Fruit fly (Drosophila melanogaster) whole organism, wandering third instar larva: ENCODE data around the gene Hrd3.
A peak's percentile ranks its signal among the peaks of the same experiment; 100 is the strongest.

Experiments
- Abd-B ChIP-seq: fragments of >200 bp; optimal IDR thresholded peaks from 2 replicates; lab custom pipeline; 2017; ENCODE audit warnings: missing biosample characterization, missing genetic modification characterization
- CG32264 ChIP-seq: fragments of 200-800 bp; sonication (Bioruptor generic); optimal IDR thresholded peaks from 2 replicates; lab custom pipeline; 2016; ENCODE audit warnings: missing biosample characterization, missing genetic modification characterization
- CG9705 ChIP-seq: fragments of 200-800 bp; sonication (Bioruptor generic); optimal IDR thresholded peaks from 2 replicates; lab custom pipeline; 2018; ENCODE audit warnings: missing biosample characterization, mild to moderate bottlenecking, missing genetic modification characterization
- CrebA ChIP-seq: fragments of 200-800 bp; sonication (Bioruptor generic); optimal IDR thresholded peaks from 2 replicates; lab custom pipeline; 2016; ENCODE audit warnings: missing biosample characterization, mild to moderate bottlenecking, missing genetic modification characterization, borderline replicate concordance
- Dfd ChIP-seq: fragments of >200 bp; optimal IDR thresholded peaks from 2 replicates; lab custom pipeline; 2017; ENCODE audit warnings: missing biosample characterization, missing genetic modification characterization
- Dif ChIP-seq: fragments of 200-275, 200-300 bp; sonication (Bioruptor generic); optimal IDR thresholded peaks from 2 replicates; lab custom pipeline; 2018; ENCODE audit warnings: missing biosample characterization, missing genetic modification characterization; ENCODE audit not compliant: partially characterized antibody
- GATAd ChIP-seq: sonication (Bioruptor generic); optimal IDR thresholded peaks from 2 replicates; lab custom pipeline; 2016; ENCODE audit warnings: missing biosample characterization, missing genetic modification characterization
- HLH106 ChIP-seq: fragments of 200-800 bp; optimal IDR thresholded peaks from 3 replicates; lab custom pipeline; 2019; ENCODE audit warnings: missing biosample characterization, mild to moderate bottlenecking, missing genetic modification characterization, moderate library complexity
- Hnf4 ChIP-seq: fragments of 200-800 bp; sonication (Bioruptor generic); optimal IDR thresholded peaks from 2 replicates; lab custom pipeline; 2016; ENCODE audit warnings: missing biosample characterization, mild to moderate bottlenecking, missing genetic modification characterization
- Hr78 ChIP-seq: fragments of >200 bp; optimal IDR thresholded peaks from 2 replicates; lab custom pipeline; 2017; ENCODE audit warnings: missing biosample characterization, missing genetic modification characterization
- Hr83 ChIP-seq: fragments of 200-300 bp; sonication (Bioruptor generic); optimal IDR thresholded peaks from 2 replicates; lab custom pipeline; 2016; ENCODE audit warnings: missing biosample characterization, mild to moderate bottlenecking, missing genetic modification characterization, moderate library complexity; ENCODE audit not compliant: poor library complexity, severe bottlenecking
- Jra ChIP-seq: sonication (Bioruptor generic); optimal IDR thresholded peaks from 2 replicates; lab custom pipeline; 2016; ENCODE audit warnings: missing biosample characterization, missing genetic modification characterization
- Mio ChIP-seq: sonication (Bioruptor generic); optimal IDR thresholded peaks from 2 replicates; lab custom pipeline; 2016; ENCODE audit warnings: missing biosample characterization, missing genetic modification characterization
- Myc ChIP-seq: fragments of >200 bp; optimal IDR thresholded peaks from 2 replicates; lab custom pipeline; 2017
- N ChIP-seq: fragments of >200 bp; optimal IDR thresholded peaks from 2 replicates; lab custom pipeline; 2018; ENCODE audit warnings: missing biosample characterization, missing external identifiers, missing genetic modification characterization
- OdsH ChIP-seq: fragments of 200-800 bp; sonication (Bioruptor generic); optimal IDR thresholded peaks from 2 replicates; lab custom pipeline; 2016; ENCODE audit warnings: missing biosample characterization, mild to moderate bottlenecking, missing genetic modification characterization
- Rel ChIP-seq, 2 experiments: fragments of 200-800 bp; sonication (Bioruptor generic) in 1 of 2; optimal IDR thresholded peaks; 2 replicates in 1 of 2; 3 replicates in 1 of 2; lab custom pipeline; 2016 to 2019; ENCODE audit warnings: mild to moderate bottlenecking in 2 of 2, missing biosample characterization in 2 of 2, missing genetic modification characterization in 2 of 2, moderate library complexity in 1 of 2
- Sp1 ChIP-seq: fragments of 200-800 bp; sonication (Bioruptor generic); optimal IDR thresholded peaks from 3 replicates; lab custom pipeline; 2019; ENCODE audit warnings: missing biosample characterization, mild to moderate bottlenecking, missing genetic modification characterization, moderate library complexity
- Vsx2 ChIP-seq: fragments of 200-300, 225-300 bp; sonication (Bioruptor generic); optimal IDR thresholded peaks from 2 replicates; lab custom pipeline; 2018; ENCODE audit warnings: missing biosample characterization, missing genetic modification characterization; ENCODE audit not compliant: partially characterized antibody
- br ChIP-seq: fragments of 200-800 bp; sonication (Bioruptor generic); optimal IDR thresholded peaks from 2 replicates; lab custom pipeline; 2016; ENCODE audit warnings: missing biosample characterization, missing genetic modification characterization
- brk ChIP-seq: fragments of 200-800 bp; sonication (Bioruptor generic); optimal IDR thresholded peaks from 2 replicates; lab custom pipeline; 2016; ENCODE audit warnings: missing biosample characterization, mild to moderate bottlenecking, missing genetic modification characterization
- dl ChIP-seq, 2 experiments: fragments of 175-275, 200-275 bp in 1 of 2; fragments of 200-275 bp in 1 of 2; sonication (Bioruptor generic); optimal IDR thresholded peaks; lab custom pipeline; 2018; ENCODE audit warnings: mild to moderate bottlenecking in 2 of 2, missing biosample characterization in 2 of 2, missing genetic modification characterization in 2 of 2, moderate library complexity in 2 of 2; ENCODE audit not compliant: partially characterized antibody in 2 of 2, insufficient read depth in 1 of 2
- dmrt93B ChIP-seq: fragments of 200-800 bp; sonication (Bioruptor generic); optimal IDR thresholded peaks from 2 replicates; lab custom pipeline; 2018; ENCODE audit warnings: missing biosample characterization, mild to moderate bottlenecking, missing genetic modification characterization
- dsf ChIP-seq: sonication (Bioruptor generic); optimal IDR thresholded peaks from 2 replicates; lab custom pipeline; 2016; ENCODE audit warnings: missing biosample characterization, missing genetic modification characterization, borderline replicate concordance
- ey ChIP-seq: fragments of 200-800 bp; sonication (Bioruptor generic); optimal IDR thresholded peaks from 2 replicates; lab custom pipeline; 2016; ENCODE audit warnings: missing biosample characterization, missing genetic modification characterization
- foxo ChIP-seq, 2 experiments: fragments of 200-800 bp; sonication (Bioruptor generic); optimal IDR thresholded peaks; 2 replicates in 1 of 2; 3 replicates in 1 of 2; lab custom pipeline; 2016 to 2017; ENCODE audit warnings: missing biosample characterization in 2 of 2, missing genetic modification characterization in 2 of 2
- fru ChIP-seq: fragments of 200-800 bp; sonication (Bioruptor generic); optimal IDR thresholded peaks from 3 replicates; lab custom pipeline; 2016; ENCODE audit warnings: missing biosample characterization, mild to moderate bottlenecking, missing genetic modification characterization
- h ChIP-seq: fragments of 200-800 bp; sonication (Bioruptor generic); optimal IDR thresholded peaks from 3 replicates; lab custom pipeline; 2016; ENCODE audit warnings: missing biosample characterization, mild to moderate bottlenecking, missing genetic modification characterization
- jim ChIP-seq: fragments of 175-275, 200-325 bp; sonication (Bioruptor generic); optimal IDR thresholded peaks from 2 replicates; lab custom pipeline; 2016; ENCODE audit warnings: missing biosample characterization, mild to moderate bottlenecking, missing genetic modification characterization
- lola ChIP-seq: fragments of >200 bp; optimal IDR thresholded peaks from 2 replicates; lab custom pipeline; 2017; ENCODE audit warnings: missing biosample characterization, missing genetic modification characterization
- psq ChIP-seq: fragments of 200-800 bp; sonication (Bioruptor generic); optimal IDR thresholded peaks from 3 replicates; lab custom pipeline; 2017; ENCODE audit warnings: missing biosample characterization, mild to moderate bottlenecking, missing genetic modification characterization, moderate library complexity
- rgr ChIP-seq: fragments of 200-800 bp; sonication (Bioruptor generic); optimal IDR thresholded peaks from 3 replicates; lab custom pipeline; 2016; ENCODE audit warnings: missing biosample characterization, mild to moderate bottlenecking, missing genetic modification characterization
- sage ChIP-seq: fragments of 200-800 bp; sonication (Bioruptor generic); optimal IDR thresholded peaks from 2 replicates; lab custom pipeline; 2016; ENCODE audit warnings: missing biosample characterization, mild to moderate bottlenecking, missing genetic modification characterization
- sv ChIP-seq: fragments of 200-800 bp; sonication (Bioruptor generic); optimal IDR thresholded peaks from 3 replicates; lab custom pipeline; 2016; ENCODE audit warnings: missing biosample characterization, missing genetic modification characterization
- tai ChIP-seq: sonication (Bioruptor generic); optimal IDR thresholded peaks from 2 replicates; lab custom pipeline; 2016; ENCODE audit warnings: missing biosample characterization, missing genetic modification characterization
- usp ChIP-seq: fragments of >200 bp; optimal IDR thresholded peaks from 2 replicates; lab custom pipeline; 2017; ENCODE audit warnings: missing biosample characterization, missing genetic modification characterization
- woc ChIP-seq: sonication (Bioruptor generic); optimal IDR thresholded peaks from 2 replicates; lab custom pipeline; 2016; ENCODE audit warnings: missing biosample characterization, mild to moderate bottlenecking, missing genetic modification characterization

Hrd3 gene

DNA sequence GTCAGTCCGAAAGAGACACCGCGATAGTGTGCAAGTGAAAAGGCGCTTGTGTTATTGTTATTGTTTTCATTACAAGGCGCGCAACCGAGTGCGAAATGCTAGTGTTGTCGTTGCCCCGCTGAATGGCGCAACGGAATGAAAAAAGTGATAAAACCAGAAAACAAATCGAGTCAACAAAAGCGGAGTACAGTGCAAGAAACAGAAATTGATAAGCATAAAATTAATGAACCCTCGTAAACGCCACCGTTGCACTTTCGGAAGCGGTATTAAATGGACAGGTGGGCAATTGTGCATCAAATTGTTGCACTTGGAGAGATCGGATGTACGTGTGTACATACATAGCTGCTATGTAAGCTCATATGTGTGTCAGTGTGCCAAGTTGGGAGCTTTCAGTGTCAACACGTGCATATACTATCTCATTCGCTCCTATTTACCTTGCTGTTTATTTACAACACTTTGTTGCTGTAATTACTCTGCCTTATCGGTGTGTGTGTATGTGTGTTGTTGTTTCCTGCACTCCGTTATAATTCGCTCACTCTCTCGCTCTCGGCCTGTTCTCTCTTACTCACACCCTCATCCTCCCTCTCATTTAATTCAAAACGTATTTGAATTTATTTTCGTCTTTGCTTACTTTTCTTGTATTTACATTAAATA, 34.8 kb downstream of the Hrd3 start:
- TF ChIP-seq usp (GFP tag; lab: Kevin White, UChicago) (no peak), Hr83 (GFP tag; lab: Kevin White, UChicago) (peak; percentile 70), Dif (GFP tag; lab: Kevin White, UChicago) (peak; percentile 74), CrebA (GFP tag; lab: Kevin White, UChicago) (no peak), fru (peak; percentile 24), h (GFP tag; lab: Kevin White, UChicago) (peak; percentile 45), Jra (GFP tag; lab: Kevin White, UChicago) (peak; percentile 17), dsf (GFP tag; lab: Kevin White, UChicago) (no peak), tai (GFP tag; lab: Kevin White, UChicago) (peak; percentile 51), br (GFP tag; lab: Kevin White, UChicago) (peak; percentile 11), Myc (no peak), Sp1 (peak; percentile 2), brk (GFP tag; lab: Kevin White, UChicago) (no peak), sage (GFP tag; lab: Kevin White, UChicago) (peak; percentile 34), rgr (peak; percentile 15), dl (GFP tag; optimal IDR thresholded peaks at IDR 0.05; lab: Kevin White, UChicago; ENCODE audit: insufficient read depth in 1 of 2, partially characterized antibody in 2 of 2) (peak; percentile 22 to 38), foxo (GFP tag; optimal IDR thresholded peaks at IDR 0.05; lab: Kevin White, UChicago) (peak in 1 of 2 experiments; percentile 51), HLH106 (tag; lab: Kevin White, UChicago) (peak; percentile 10)

DNA sequence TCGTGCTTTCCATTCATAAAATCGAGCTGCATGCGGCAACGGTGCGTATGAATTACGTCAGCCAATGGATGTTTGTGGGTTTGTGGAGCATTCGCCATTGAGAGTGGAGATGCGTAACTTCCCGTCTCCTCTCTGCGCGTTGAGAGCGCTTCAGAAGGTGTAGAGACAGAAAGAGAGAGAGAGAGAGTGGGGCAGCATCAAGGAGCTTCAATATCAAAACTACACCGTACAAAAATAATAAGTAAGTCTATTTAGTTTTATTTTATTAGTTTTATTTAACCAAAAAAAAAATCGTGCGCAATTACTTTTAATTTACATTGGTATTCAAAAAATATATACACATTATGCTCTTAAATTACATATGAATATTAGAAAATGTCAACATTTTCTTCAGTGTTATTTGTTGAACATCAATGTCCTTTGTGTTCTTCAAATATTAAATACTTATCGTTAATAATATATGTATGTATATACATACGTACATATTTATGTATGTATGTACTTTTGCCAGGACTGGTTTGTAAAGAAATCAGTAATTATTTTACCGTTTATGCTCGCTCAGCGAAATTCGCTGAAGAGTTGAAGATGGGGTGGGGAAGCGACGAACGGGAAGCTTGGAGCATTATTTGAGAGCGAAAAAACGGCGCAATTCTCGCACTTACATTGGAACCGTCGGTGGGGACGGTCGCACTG, 35.5 kb downstream of the Hrd3 start, which contains the start of gene CG10365:
TSS of gene CG10365 (plus strand) at position 652 of the 693 bp plus-strand sequence.
- TF ChIP-seq brk (GFP tag; lab: Kevin White, UChicago) (peak; percentile 69), br (GFP tag; lab: Kevin White, UChicago) (no peak), fru (peak; percentile 81), dl (GFP tag; optimal IDR thresholded peaks at IDR 0.05; lab: Kevin White, UChicago; ENCODE audit: insufficient read depth in 1 of 2, partially characterized antibody in 2 of 2) (peak; percentile 50 to 80), HLH106 (tag; lab: Kevin White, UChicago) (peak; percentile 76), dmrt93B (GFP tag; lab: Kevin White, UChicago) (peak; percentile 35), Hnf4 (peak; percentile 52), rgr (peak; percentile 85), tai (GFP tag; lab: Kevin White, UChicago) (peak; percentile 7), ey (GFP tag; lab: Kevin White, UChicago) (peak; percentile 43), woc (GFP tag; lab: Kevin White, UChicago) (peak; percentile 53), Hr78 (no peak), CG32264 (GFP tag; lab: Kevin White, UChicago) (no peak), h (GFP tag; lab: Kevin White, UChicago) (peak; percentile 76), CG9705 (GFP tag; lab: Kevin White, UChicago) (peak; percentile 21), foxo (GFP tag; optimal IDR thresholded peaks at IDR 0.05; lab: Kevin White, UChicago) (peak in 1 of 2 experiments; percentile 91), psq (GFP tag; lab: Kevin White, UChicago) (peak; percentile 85), lola (no peak), CrebA (GFP tag; lab: Kevin White, UChicago) (no peak), Mio (GFP tag; lab: Kevin White, UChicago) (no peak), Vsx2 (peak; percentile 18), Rel (GFP tag; optimal IDR thresholded peaks at IDR 0.05; lab: Kevin White, UChicago) (no peak), Rel (tag; optimal IDR thresholded peaks at IDR 0.05; lab: Kevin White, UChicago) (peak; percentile 2), Dif (GFP tag; lab: Kevin White, UChicago) (peak; percentile 88), OdsH (GFP tag; lab: Kevin White, UChicago) (peak; percentile 91), Sp1 (peak; percentile 93)

DNA sequence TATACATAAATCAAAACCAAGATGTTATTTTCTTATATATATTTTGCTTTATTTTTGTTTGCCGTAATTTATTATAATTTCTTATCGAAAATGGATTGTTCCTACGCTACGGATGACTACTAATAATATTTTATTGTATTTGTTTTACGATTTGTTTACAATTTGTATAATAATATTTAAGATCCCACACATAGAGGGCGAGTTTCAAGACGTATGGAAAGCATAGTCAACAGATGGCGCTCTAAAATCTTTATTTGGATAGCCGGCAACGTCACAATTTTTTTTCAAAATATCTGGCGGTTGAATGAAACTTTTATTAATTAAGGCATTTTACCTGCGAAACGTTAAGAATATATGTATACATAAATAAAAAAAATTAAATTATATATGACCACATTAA, 36.4 kb downstream of the Hrd3 start:
- peak in 1 of 2 experiments; percentile 49 for TF ChIP-seq foxo (GFP tag; optimal IDR thresholded peaks at IDR 0.05; lab: Kevin White, UChicago)
- TF ChIP-seq N (GFP tag; lab: Kevin White, UChicago) = no peak
- TF ChIP-seq Mio (GFP tag; lab: Kevin White, UChicago) = no peak
- TF ChIP-seq h (GFP tag; lab: Kevin White, UChicago) = peak; percentile 41
- TF ChIP-seq GATAd (GFP tag; lab: Kevin White, UChicago) = no peak
- TF ChIP-seq fru = peak; percentile 30
- TF ChIP-seq Hr83 (GFP tag; lab: Kevin White, UChicago) = no peak
- no peak for TF ChIP-seq Dfd
- TF ChIP-seq Abd-B (GFP tag; lab: Kevin White, UChicago) = no peak
- peak; percentile 8 for TF ChIP-seq CG9705 (GFP tag; lab: Kevin White, UChicago)
- peak; percentile 17 for TF ChIP-seq rgr
- TF ChIP-seq dmrt93B (GFP tag; lab: Kevin White, UChicago) = peak; percentile 25
- no peak for TF ChIP-seq jim (GFP tag; lab: Kevin White, UChicago)
- TF ChIP-seq Hr78 = no peak
- no peak for TF ChIP-seq ey (GFP tag; lab: Kevin White, UChicago)
- no peak for TF ChIP-seq br (GFP tag; lab: Kevin White, UChicago)
- TF ChIP-seq sv (GFP tag; lab: Kevin White, UChicago) = no peak
- TF ChIP-seq CrebA (GFP tag; lab: Kevin White, UChicago) = peak; percentile 6
- no peak for TF ChIP-seq OdsH (GFP tag; lab: Kevin White, UChicago)
- no peak for TF ChIP-seq dl (GFP tag; optimal IDR thresholded peaks at IDR 0.05; lab: Kevin White, UChicago; ENCODE audit: insufficient read depth in 1 of 2, partially characterized antibody in 2 of 2)
- peak; percentile 44 for TF ChIP-seq brk (GFP tag; lab: Kevin White, UChicago)
- TF ChIP-seq HLH106 (tag; lab: Kevin White, UChicago) = peak; percentile 39
- peak; percentile 23 for TF ChIP-seq Hnf4
- TF ChIP-seq Vsx2 = peak; percentile 1
